Worm (Caenorhabditis elegans) whole organism, midembryonic: ENCODE results near the gene srw-77.

Source experiments
- T22C8.4 ChIP-seq: fragments of 200-800 bp; sonication (Bioruptor generic); IDR thresholded peaks from 2 replicates; pipeline ENCODE4 v1.3.6; 2022; ENCODE audit warnings: missing genetic modification characterization, missing compliant biosample characterization
- cog-1 ChIP-seq: sonication (generic microtip); optimal IDR thresholded peaks from 2 replicates; lab custom pipeline; 2016; ENCODE audit warnings: missing genetic modification characterization, missing compliant biosample characterization
- flt-1 ChIP-seq: fragments of 200-800 bp; sonication (Bioruptor generic); IDR thresholded peaks from 2 replicates; pipeline ENCODE4 v1.3.6; 2022; ENCODE audit warnings: missing genetic modification characterization, missing compliant biosample characterization
- klf-2 ChIP-seq: fragments of 200-800 bp; sonication (Bioruptor generic); conservative IDR thresholded peaks from 2 replicates; pipeline ENCODE4 v1.3.6; 2022; ENCODE audit warnings: missing genetic modification reagents, missing genetic modification characterization, missing compliant biosample characterization
- med-1 ChIP-seq: sonication (generic microtip); optimal IDR thresholded peaks from 2 replicates; lab custom pipeline; 2017; ENCODE audit warnings: missing genetic modification characterization, mild to moderate bottlenecking, missing compliant biosample characterization, antibody characterized with exemption, missing genetic modification reagents; ENCODE audit not compliant: insufficient read depth
- ref-1 ChIP-seq: fragments of 200-800 bp; sonication (Bioruptor generic); conservative IDR thresholded peaks from 2 replicates; pipeline ENCODE4 v1.3.6; 2022; ENCODE audit warnings: missing genetic modification reagents, missing genetic modification characterization, missing compliant biosample characterization
- tab-1 ChIP-seq: fragments of 200-800 bp; sonication (Bioruptor generic); IDR thresholded peaks from 2 replicates; pipeline ENCODE4 v1.3.6; 2022; ENCODE audit warnings: missing genetic modification characterization, missing compliant biosample characterization
- ztf-23 ChIP-seq: fragments of 200-800 bp; sonication (Bioruptor generic); IDR thresholded peaks from 2 replicates; pipeline ENCODE4 v1.3.6; 2022; ENCODE audit warnings: missing genetic modification reagents, missing genetic modification characterization, missing compliant biosample characterization
- ztf-29 ChIP-seq: fragments of 200-800 bp; sonication (Bioruptor generic); IDR thresholded peaks from 2 replicates; pipeline ENCODE4 v1.3.6; 2022; ENCODE audit warnings: missing genetic modification reagents, missing genetic modification characterization, missing compliant biosample characterization

srw-77 gene

ce11 chrV:16598437-16598836, 45.0 kb downstream of the srw-77 start:
- TF ChIP-seq ztf-29 (GFP tag; lab: Robert Waterston, UW): no peak
- no peak for TF ChIP-seq ref-1
- TF ChIP-seq ztf-23 (GFP tag; lab: Robert Waterston, UW): no peak
- TF ChIP-seq flt-1 (GFP tag; lab: Robert Waterston, UW): no peak
- no peak for TF ChIP-seq T22C8.4 (GFP tag; lab: Robert Waterston, UW)

DNA sequence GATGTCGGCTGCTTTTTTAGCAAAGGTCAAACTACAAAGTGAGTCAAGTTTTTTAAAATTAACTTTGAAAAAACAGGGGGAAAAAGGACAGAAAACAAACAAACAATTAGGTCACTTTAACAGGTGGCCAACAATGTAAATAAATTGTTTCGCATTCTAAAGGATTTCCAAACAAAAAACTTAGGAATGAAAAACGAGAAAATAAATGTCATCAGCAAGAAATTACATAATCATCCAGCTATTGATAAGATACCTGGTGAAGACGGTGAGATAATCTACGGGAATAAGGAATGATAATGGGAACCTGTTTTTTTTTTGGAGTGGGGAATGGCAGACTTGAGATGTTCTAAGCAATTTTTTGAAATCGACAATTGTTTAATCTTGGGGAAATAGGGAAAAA, 47.4 kb downstream of the srw-77 start:
- no peak for TF ChIP-seq ztf-23 (GFP tag; lab: Robert Waterston, UW)
- TF ChIP-seq tab-1 (GFP tag; lab: Robert Waterston, UW): no peak
- no peak for TF ChIP-seq T22C8.4 (GFP tag; lab: Robert Waterston, UW)
- TF ChIP-seq ref-1: no peak
- TF ChIP-seq ztf-29 (GFP tag; lab: Robert Waterston, UW): no peak
- TF ChIP-seq klf-2 (GFP tag; lab: Robert Waterston, UW): no peak
- TF ChIP-seq med-1 (GFP tag; lab: Kevin White, UChicago): no peak
- no peak for TF ChIP-seq cog-1 (tag; lab: Kevin White, UChicago)
- TF ChIP-seq flt-1 (GFP tag; lab: Robert Waterston, UW): no peak

- no peak for TF ChIP-seq ztf-29 (GFP tag; lab: Robert Waterston, UW)
- no peak for TF ChIP-seq T22C8.4 (GFP tag; lab: Robert Waterston, UW)
- TF ChIP-seq cog-1 (tag; lab: Kevin White, UChicago): no peak
- no peak for TF ChIP-seq ztf-23 (GFP tag; lab: Robert Waterston, UW)
- no peak for TF ChIP-seq tab-1 (GFP tag; lab: Robert Waterston, UW)
- no peak for TF ChIP-seq klf-2 (GFP tag; lab: Robert Waterston, UW)
- no peak for TF ChIP-seq med-1 (GFP tag; lab: Kevin White, UChicago)
- TF ChIP-seq ref-1: no peak
- no peak for TF ChIP-seq flt-1 (GFP tag; lab: Robert Waterston, UW)
Observed at ce11 chrV:16595140-16595791, 48.2 kb downstream of the srw-77 start, which contains the start of gene cpl-1. Gene cpl-1, minus strand, starts transcription at chrV:16595346.

ce11 chrV:16594514-16594913, 48.9 kb downstream of the srw-77 start:
- TF ChIP-seq T22C8.4 (GFP tag; lab: Robert Waterston, UW): no peak
- TF ChIP-seq ztf-23 (GFP tag; lab: Robert Waterston, UW): no peak
- TF ChIP-seq cog-1 (tag; lab: Kevin White, UChicago): no peak
- TF ChIP-seq tab-1 (GFP tag; lab: Robert Waterston, UW): no peak
- no peak for TF ChIP-seq flt-1 (GFP tag; lab: Robert Waterston, UW)

DNA sequence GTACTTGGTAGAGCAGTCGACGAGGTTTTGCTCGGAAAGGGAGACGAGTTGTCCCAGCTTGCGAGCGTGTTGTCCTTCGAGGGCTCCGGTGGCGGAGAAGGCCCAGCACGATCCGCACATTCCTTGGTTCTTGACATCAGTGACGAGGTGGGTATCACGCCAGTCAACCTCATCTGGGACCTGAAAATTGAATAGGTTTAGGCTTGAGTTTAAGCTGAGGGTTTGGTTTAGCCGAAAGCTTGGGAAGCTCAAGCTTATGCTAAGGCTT, 49.7 kb downstream of the srw-77 start:
- TF ChIP-seq ztf-29 (GFP tag; lab: Robert Waterston, UW): no peak
- TF ChIP-seq tab-1 (GFP tag; lab: Robert Waterston, UW): 0 out of 2 replicates have a peak, but pooled peaks have one; percentile 9

DNA sequence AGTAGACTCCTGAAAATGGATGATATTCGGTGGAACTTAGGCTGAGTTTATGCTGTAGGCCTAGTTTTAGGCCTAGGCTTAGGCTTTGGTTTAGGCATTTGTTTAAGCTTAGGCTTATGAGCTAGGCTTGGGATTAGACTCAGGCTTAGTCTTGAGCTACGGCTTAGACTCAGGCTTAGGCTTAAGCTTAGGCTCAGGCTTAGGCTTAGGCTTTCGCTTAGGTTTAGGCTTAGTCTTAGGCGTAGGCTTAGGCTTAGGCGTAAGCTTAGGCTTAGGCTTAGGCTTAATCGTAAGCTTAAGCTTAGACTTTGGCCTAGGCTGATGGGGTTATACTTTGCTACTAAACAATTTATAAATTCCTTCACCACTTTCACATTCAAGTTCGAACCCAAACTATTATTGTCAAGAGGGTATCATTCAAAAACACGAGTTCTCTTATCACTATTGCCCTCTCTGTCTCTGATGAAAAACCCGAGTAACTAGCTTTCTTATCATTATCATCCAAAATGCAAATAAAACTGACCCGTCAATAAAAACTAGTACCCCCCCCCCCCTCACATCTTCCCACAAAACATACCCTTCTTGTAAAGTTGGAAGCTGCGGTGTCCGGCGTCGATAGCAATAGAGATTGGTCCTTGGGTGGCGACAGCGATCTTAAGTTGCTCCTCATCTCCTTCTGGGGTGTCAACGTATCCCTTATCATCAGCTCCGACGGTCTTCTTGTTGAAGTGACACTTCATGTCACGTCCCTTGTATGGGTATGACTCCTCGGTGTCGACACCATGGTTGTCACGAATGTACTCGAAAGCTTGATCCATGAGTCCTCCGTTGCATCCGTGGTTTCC, 50.3 kb downstream of the srw-77 start:
- peak; percentile 80; the same call in 1 of the 2 replicates for TF ChIP-seq ztf-29 (GFP tag; lab: Robert Waterston, UW)
- TF ChIP-seq cog-1 (tag; lab: Kevin White, UChicago): no peak
- no peak for TF ChIP-seq med-1 (GFP tag; lab: Kevin White, UChicago)
- no peak for TF ChIP-seq T22C8.4 (GFP tag; lab: Robert Waterston, UW)
- no peak for TF ChIP-seq ztf-23 (GFP tag; lab: Robert Waterston, UW)

DNA sequence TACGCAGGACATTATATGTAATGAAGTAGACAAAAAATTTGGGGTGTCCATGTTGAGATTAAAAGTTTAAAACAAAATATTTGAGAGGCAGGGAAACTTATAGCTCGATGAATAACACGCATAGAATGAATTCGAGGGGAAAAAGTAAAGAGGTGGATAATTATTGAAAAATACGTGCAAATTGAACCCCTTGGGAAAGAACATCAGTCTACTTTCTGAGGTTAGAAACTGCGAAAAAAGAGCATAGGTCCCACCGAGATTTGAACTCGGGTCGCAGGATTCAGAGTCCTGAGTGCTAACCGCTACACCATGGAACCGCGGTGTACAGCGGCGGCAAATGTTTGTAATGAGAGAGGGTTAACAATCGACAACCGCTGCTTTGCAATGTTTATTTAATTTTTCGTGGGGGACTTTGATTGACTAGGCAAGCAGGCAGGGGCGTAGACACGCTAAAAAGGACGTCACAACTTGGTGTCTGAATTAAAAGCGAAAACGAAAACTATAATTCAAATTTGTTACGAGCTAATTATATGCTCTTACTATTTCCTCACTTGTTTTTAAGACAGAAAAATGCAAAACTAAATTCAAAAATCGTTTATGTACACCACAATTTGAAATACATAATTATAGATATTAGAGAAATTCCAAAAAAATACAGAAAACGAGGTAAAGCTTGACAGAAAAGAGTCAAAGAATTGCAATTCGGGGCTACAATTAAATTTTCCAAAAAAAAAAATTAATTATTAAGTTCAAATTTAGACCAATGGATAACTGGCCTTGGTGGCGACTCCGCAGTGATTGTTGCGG, 51.3 kb downstream of the srw-77 start, which contains the start of gene srh-269:
Gene srh-269 (minus strand): TSS at position 51 of the 807 bp plus-strand sequence.
- TF ChIP-seq ztf-29 (GFP tag; lab: Robert Waterston, UW) (peak; percentile 71), flt-1 (GFP tag; lab: Robert Waterston, UW) (peak; percentile 89), cog-1 (tag; lab: Kevin White, UChicago) (peak; percentile 26), med-1 (GFP tag; lab: Kevin White, UChicago) (peak; percentile 1), T22C8.4 (GFP tag; lab: Robert Waterston, UW) (peak; percentile 70), ref-1 (peak; percentile 65), ztf-23 (GFP tag; lab: Robert Waterston, UW) (peak; percentile 87), klf-2 (GFP tag; lab: Robert Waterston, UW) (peak; percentile 77), tab-1 (GFP tag; lab: Robert Waterston, UW) (peak; percentile 86)
